Fruit fly (Drosophila melanogaster) whole organism, prepupa: ENCODE data around the gene nwk.

ENCODE experiments used
- Blimp-1 ChIP-seq: fragments of 200-800 bp; sonication (Bioruptor generic); optimal IDR thresholded peaks from 3 replicates; lab custom pipeline; 2017; ENCODE audit warnings: missing biosample characterization, missing genetic modification characterization, mild to moderate bottlenecking, moderate library complexity, missing genetic modification reagents
- CG10669 ChIP-seq: fragments of 200-800 bp; sonication (Bioruptor generic); optimal IDR thresholded peaks from 3 replicates; lab custom pipeline; 2018; ENCODE audit warnings: missing biosample characterization, mild to moderate bottlenecking, missing genetic modification characterization, moderate library complexity
- CG11294 ChIP-seq: fragments of 200-800 bp; sonication (Bioruptor generic); IDR thresholded peaks from 2 replicates; pipeline ENCODE4 v1.3.6; 2022; ENCODE audit warnings: missing biosample characterization, missing genetic modification characterization
- CG11902 ChIP-seq: fragments of 200-800 bp; sonication (Bioruptor generic); optimal IDR thresholded peaks from 3 replicates; lab custom pipeline; 2016; ENCODE audit warnings: missing biosample characterization, missing genetic modification characterization
- CG15336 ChIP-seq: fragments of 200-800 bp; sonication (Bioruptor generic); IDR thresholded peaks from 2 replicates; pipeline ENCODE4 v1.3.6; 2022; ENCODE audit warnings: missing biosample characterization, missing genetic modification characterization
- CG1621 ChIP-seq: fragments of 200-800 bp; sonication (Bioruptor generic); optimal IDR thresholded peaks from 3 replicates; lab custom pipeline; 2018; ENCODE audit warnings: missing biosample characterization, mild to moderate bottlenecking, missing genetic modification characterization
- CG16779 ChIP-seq: fragments of 200-800 bp; sonication (Bioruptor generic); optimal IDR thresholded peaks from 3 replicates; lab custom pipeline; 2017; ENCODE audit warnings: missing biosample characterization, mild to moderate bottlenecking, missing genetic modification characterization
- CG3032 ChIP-seq: fragments of 200-800 bp; optimal IDR thresholded peaks from 2 replicates; lab custom pipeline; 2019; ENCODE audit warnings: missing biosample characterization, mild to moderate bottlenecking, missing genetic modification characterization, moderate library complexity
- CG31627 ChIP-seq: fragments of 200-800 bp; sonication (Bioruptor generic); optimal IDR thresholded peaks from 3 replicates; lab custom pipeline; 2016; ENCODE audit warnings: missing biosample characterization, missing genetic modification characterization
- CG32006 ChIP-seq: fragments of 200-800 bp; sonication (Bioruptor generic); optimal IDR thresholded peaks from 3 replicates; lab custom pipeline; 2017; ENCODE audit warnings: missing biosample characterization, mild to moderate bottlenecking, missing genetic modification characterization
- CG34406 ChIP-seq: fragments of 200-800 bp; sonication (Bioruptor generic); optimal IDR thresholded peaks from 3 replicates; lab custom pipeline; 2016; ENCODE audit warnings: missing biosample characterization, missing genetic modification characterization
- CG3919 ChIP-seq: fragments of 200-800 bp; sonication (Bioruptor generic); optimal IDR thresholded peaks from 3 replicates; lab custom pipeline; 2016; ENCODE audit warnings: missing biosample characterization, missing genetic modification characterization
- CG4318 ChIP-seq: fragments of 200-800 bp; sonication (Bioruptor generic); optimal IDR thresholded peaks from 3 replicates; lab custom pipeline; 2017; ENCODE audit warnings: missing biosample characterization, mild to moderate bottlenecking, missing genetic modification characterization
- CG6792 ChIP-seq: fragments of 200-800 bp; sonication (Bioruptor generic); optimal IDR thresholded peaks from 3 replicates; lab custom pipeline; 2016; ENCODE audit warnings: missing biosample characterization, missing genetic modification characterization
- CG6808 ChIP-seq: fragments of 200-800 bp; sonication (Bioruptor generic); optimal IDR thresholded peaks from 3 replicates; lab custom pipeline; 2017; ENCODE audit warnings: missing biosample characterization, missing genetic modification characterization, mild to moderate bottlenecking, moderate library complexity, missing genetic modification reagents
- CG6854 ChIP-seq: fragments of 200-800 bp; sonication (Bioruptor generic); optimal IDR thresholded peaks from 2 replicates; lab custom pipeline; 2017; ENCODE audit warnings: missing biosample characterization, mild to moderate bottlenecking, missing genetic modification characterization
- CG7368 ChIP-seq: fragments of 200-800 bp; sonication (Bioruptor generic); optimal IDR thresholded peaks from 3 replicates; lab custom pipeline; 2016; ENCODE audit warnings: missing biosample characterization, missing genetic modification characterization
- CG8632 ChIP-seq: fragments of 200-800 bp; sonication (Bioruptor generic); optimal IDR thresholded peaks from 3 replicates; lab custom pipeline; 2016; ENCODE audit warnings: missing biosample characterization, missing genetic modification characterization
- Eip75B ChIP-seq: fragments of 200-800 bp; sonication (Bioruptor generic); optimal IDR thresholded peaks from 3 replicates; lab custom pipeline; 2016; ENCODE audit warnings: missing biosample characterization, missing genetic modification characterization
- Eip78C ChIP-seq: fragments of 200-800 bp; sonication (Bioruptor generic); peaks from one replicate; lab custom pipeline; 2016; ENCODE audit warnings: missing biosample characterization, missing genetic modification characterization
- Ets21C ChIP-seq: fragments of 200-800 bp; sonication (Bioruptor generic); optimal IDR thresholded peaks from 3 replicates; lab custom pipeline; 2016; ENCODE audit warnings: missing biosample characterization, missing genetic modification characterization
- Ets96B ChIP-seq: fragments of 200-800 bp; optimal IDR thresholded peaks from 2 replicates; lab custom pipeline; 2019; ENCODE audit warnings: missing biosample characterization, mild to moderate bottlenecking, missing genetic modification characterization, moderate library complexity
- Gug ChIP-seq: fragments of 200-800 bp; sonication (Bioruptor generic); IDR thresholded peaks from 2 replicates; pipeline ENCODE4 v1.3.6; 2022; ENCODE audit warnings: missing biosample characterization, missing genetic modification characterization
- Hr38 ChIP-seq: sonication (Bioruptor generic); optimal IDR thresholded peaks from 2 replicates; lab custom pipeline; 2016; ENCODE audit warnings: missing biosample characterization, missing genetic modification characterization
- Hr39 ChIP-seq: fragments of 200-800 bp; sonication (Bioruptor generic); optimal IDR thresholded peaks from 2 replicates; lab custom pipeline; 2016; ENCODE audit warnings: missing biosample characterization, missing genetic modification characterization
- Hr4 ChIP-seq: fragments of 200-800 bp; sonication (Bioruptor generic); optimal IDR thresholded peaks from 3 replicates; lab custom pipeline; 2016; ENCODE audit warnings: missing biosample characterization, missing genetic modification characterization
- Met ChIP-seq: fragments of 200-800 bp; sonication (Bioruptor generic); optimal IDR thresholded peaks from 3 replicates; lab custom pipeline; 2016; ENCODE audit warnings: missing biosample characterization, missing genetic modification characterization
- OdsH ChIP-seq: fragments of 200-800 bp; sonication (Bioruptor generic); optimal IDR thresholded peaks from 3 replicates; lab custom pipeline; 2016; ENCODE audit warnings: missing biosample characterization, missing genetic modification characterization
- Smox ChIP-seq: fragments of 200-800 bp; sonication (Bioruptor generic); optimal IDR thresholded peaks from 3 replicates; lab custom pipeline; 2016; ENCODE audit warnings: missing biosample characterization, missing genetic modification characterization
- Sox102F ChIP-seq: fragments of 200-800 bp; sonication (Bioruptor generic); optimal IDR thresholded peaks from 2 replicates; lab custom pipeline; 2016; ENCODE audit warnings: missing biosample characterization, mild to moderate bottlenecking, missing genetic modification characterization
- Sox14 ChIP-seq: fragments of 200-800 bp; sonication (Bioruptor generic); optimal IDR thresholded peaks from 3 replicates; lab custom pipeline; 2016; ENCODE audit warnings: missing biosample characterization, missing genetic modification characterization
- Sox15 ChIP-seq: fragments of 200-800 bp; sonication (Bioruptor generic); optimal IDR thresholded peaks from 3 replicates; lab custom pipeline; 2016; ENCODE audit warnings: missing biosample characterization, missing genetic modification characterization
- achi ChIP-seq: fragments of 200-800 bp; sonication (Bioruptor generic); optimal IDR thresholded peaks from 3 replicates; lab custom pipeline; 2016; ENCODE audit warnings: missing biosample characterization, missing genetic modification characterization
- acj6 ChIP-seq: fragments of 200-800 bp; sonication (Bioruptor generic); optimal IDR thresholded peaks from 3 replicates; lab custom pipeline; 2016; ENCODE audit warnings: missing biosample characterization, missing genetic modification characterization
- cyc ChIP-seq: fragments of 200-800 bp; sonication (Bioruptor generic); optimal IDR thresholded peaks from 3 replicates; lab custom pipeline; 2016; ENCODE audit warnings: missing biosample characterization, missing genetic modification characterization
- dac ChIP-seq: fragments of 200-800 bp; sonication (Bioruptor generic); optimal IDR thresholded peaks from 2 replicates; lab custom pipeline; 2017; ENCODE audit warnings: missing biosample characterization, mild to moderate bottlenecking, missing genetic modification characterization
- dsx ChIP-seq: fragments of 200-800 bp; optimal IDR thresholded peaks from 3 replicates; lab custom pipeline; 2019; ENCODE audit warnings: missing biosample characterization, mild to moderate bottlenecking, missing genetic modification characterization, moderate library complexity; ENCODE audit not compliant: poor library complexity, severe bottlenecking
- esn ChIP-seq: fragments of 200-800 bp; sonication (Bioruptor generic); optimal IDR thresholded peaks from 2 replicates; lab custom pipeline; 2016; ENCODE audit warnings: missing biosample characterization, mild to moderate bottlenecking, missing genetic modification characterization, moderate library complexity
- lz ChIP-seq: fragments of 200-800 bp; sonication (Bioruptor generic); optimal IDR thresholded peaks from 3 replicates; lab custom pipeline; 2016; ENCODE audit warnings: missing biosample characterization, missing genetic modification characterization
- pdm3 ChIP-seq: fragments of 200-800 bp; sonication (Bioruptor generic); optimal IDR thresholded peaks from 3 replicates; lab custom pipeline; 2016; ENCODE audit warnings: missing biosample characterization, missing genetic modification characterization
- salr ChIP-seq, 2 experiments: fragments of 200-800 bp; sonication (Bioruptor generic); optimal IDR thresholded peaks; 3 replicates each; lab custom pipeline; 2016 to 2018; ENCODE audit warnings: missing biosample characterization in 2 of 2, missing genetic modification characterization in 2 of 2, mild to moderate bottlenecking in 1 of 2
- ss ChIP-seq, 2 experiments: fragments of 200-800 bp; sonication (Bioruptor generic); optimal IDR thresholded peaks; 2 replicates in 1 of 2; 3 replicates in 1 of 2; lab custom pipeline; 2017 to 2018; ENCODE audit warnings: mild to moderate bottlenecking in 2 of 2, missing biosample characterization in 2 of 2, missing genetic modification characterization in 2 of 2, moderate library complexity in 1 of 2
- topi ChIP-seq: fragments of 200-800 bp; sonication (Bioruptor generic); optimal IDR thresholded peaks from 3 replicates; lab custom pipeline; 2016; ENCODE audit warnings: missing biosample characterization, missing genetic modification characterization

The nwk gene

DNA sequence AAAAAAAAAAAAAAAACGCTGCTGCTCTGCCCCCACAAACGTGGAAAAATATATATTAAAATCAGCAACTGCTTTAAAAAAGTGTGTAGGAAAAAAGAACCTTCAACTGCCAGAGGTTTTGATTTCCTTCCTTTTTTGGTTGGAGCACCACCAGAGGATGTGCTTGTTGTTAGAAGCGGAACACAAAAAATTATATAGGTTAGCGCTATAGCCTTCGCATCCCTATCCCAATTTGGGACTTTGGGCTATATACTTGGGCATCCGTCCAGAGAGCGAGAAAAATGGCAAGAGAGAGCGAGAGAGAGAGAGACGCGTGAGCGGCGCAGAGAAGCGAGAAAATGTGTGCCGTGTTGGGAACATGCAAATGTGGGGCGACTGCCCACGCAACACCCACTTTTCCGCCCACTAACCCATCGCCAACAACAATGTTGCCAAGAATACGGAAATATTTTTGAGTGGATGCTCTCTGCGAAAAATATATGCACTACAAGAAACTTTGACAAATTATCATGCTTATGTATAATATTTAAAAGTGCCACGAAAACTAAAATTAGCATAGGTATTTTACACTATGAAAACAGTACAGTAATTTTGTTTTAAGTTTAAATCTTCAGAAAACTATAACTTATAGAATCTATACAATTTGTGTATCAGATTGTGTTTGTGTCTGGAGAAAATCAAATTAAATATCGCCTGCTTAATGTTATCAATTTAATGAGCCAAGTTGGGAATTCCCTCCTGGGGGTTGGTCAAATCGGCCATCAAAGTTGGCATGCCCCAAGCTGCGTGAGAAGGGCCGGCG, 10.6 kb upstream of the nwk start (continued):
- TF ChIP-seq CG11902 (GFP tag; lab: Kevin White, UChicago) = no peak
- peak; percentile 43 for TF ChIP-seq CG3032
- TF ChIP-seq Eip75B (GFP tag; lab: Kevin White, UChicago) = peak; percentile 21
- TF ChIP-seq CG16779 (tag; lab: Kevin White, UChicago) = peak; percentile 18
- no peak for TF ChIP-seq Blimp-1
- TF ChIP-seq lz (GFP tag; lab: Kevin White, UChicago) = no peak
- TF ChIP-seq pdm3 (GFP tag; lab: Kevin White, UChicago) = peak; percentile 14
- TF ChIP-seq dsx (GFP tag; lab: Kevin White, UChicago) = peak; percentile 27
- TF ChIP-seq ss (GFP tag; optimal IDR thresholded peaks at IDR 0.05; lab: Kevin White, UChicago) = peak in 1 of 2 experiments; percentile 17
- peak; percentile 11 for TF ChIP-seq Ets21C (GFP tag; lab: Kevin White, UChicago)
- TF ChIP-seq salr (GFP tag; optimal IDR thresholded peaks at IDR 0.05; lab: Kevin White, UChicago) = no peak
- TF ChIP-seq CG34406 (GFP tag; lab: Kevin White, UChicago) = no peak
- TF ChIP-seq dac (GFP tag; lab: Kevin White, UChicago) = peak; percentile 26
- TF ChIP-seq OdsH (GFP tag; lab: Kevin White, UChicago) = peak; percentile 19
- peak; percentile 65 for TF ChIP-seq Hr4 (GFP tag; lab: Kevin White, UChicago)
- TF ChIP-seq CG6792 (GFP tag; lab: Kevin White, UChicago) = peak; percentile 11
- TF ChIP-seq Sox14 = peak; percentile 11
- no peak for TF ChIP-seq Gug (GFP tag; lab: Robert Waterston, UW)
- no peak for TF ChIP-seq Smox (GFP tag; lab: Kevin White, UChicago)
- peak; percentile 2 for TF ChIP-seq Hr39 (GFP tag; lab: Kevin White, UChicago)
- TF ChIP-seq cyc (GFP tag; lab: Kevin White, UChicago) = peak; percentile 9
- TF ChIP-seq Sox102F (GFP tag; lab: Kevin White, UChicago) = no peak

DNA sequence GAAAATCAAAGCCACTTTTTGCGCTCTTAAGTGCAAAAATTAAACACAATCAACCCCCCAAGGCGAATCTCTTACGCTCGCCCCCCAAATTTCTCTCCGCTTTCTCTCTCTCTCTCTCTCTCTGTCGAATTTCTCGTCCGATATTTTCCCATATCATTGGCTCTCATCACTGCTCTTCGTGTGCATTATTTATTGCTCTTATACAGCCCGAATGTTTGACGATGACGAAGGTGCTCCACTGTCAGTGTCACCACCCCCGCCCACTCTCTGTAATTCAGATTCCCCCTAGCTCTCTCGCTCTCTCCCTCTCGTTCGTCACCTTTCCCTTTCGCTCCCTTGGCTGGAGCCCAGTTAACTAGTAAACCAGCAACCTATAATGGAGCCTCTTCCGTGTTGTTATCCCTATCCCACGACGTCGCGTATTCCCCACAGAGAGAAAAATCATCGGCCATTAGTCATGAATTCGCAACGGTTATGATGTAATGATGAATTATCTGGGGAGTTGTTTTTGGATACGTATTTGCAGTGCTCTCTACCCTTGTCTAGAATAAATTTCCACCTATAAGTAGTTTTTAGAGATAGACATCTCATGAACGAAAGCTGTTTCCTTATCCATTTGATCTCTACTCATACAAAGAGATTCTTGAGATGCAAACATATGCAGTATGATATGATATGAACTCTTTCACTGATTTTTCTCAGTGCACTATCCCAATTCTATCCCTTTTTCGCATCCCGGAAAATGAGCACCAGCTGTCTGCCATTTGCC, 9.8 kb upstream of the nwk start:
- TF ChIP-seq CG6792 (GFP tag; lab: Kevin White, UChicago) (no peak), Sox15 (GFP tag; lab: Kevin White, UChicago) (no peak), Hr38 (GFP tag; lab: Kevin White, UChicago) (no peak), Hr39 (GFP tag; lab: Kevin White, UChicago) (peak; percentile 3), OdsH (GFP tag; lab: Kevin White, UChicago) (peak; percentile 34), CG3032 (no peak), Gug (GFP tag; lab: Robert Waterston, UW) (no peak), Sox102F (GFP tag; lab: Kevin White, UChicago) (peak; percentile 1), achi (GFP tag; lab: Kevin White, UChicago) (peak; percentile 7), CG11294 (no peak), CG10669 (GFP tag; lab: Kevin White, UChicago) (peak; percentile 21), CG4318 (GFP tag; lab: Kevin White, UChicago) (peak; percentile 44), CG1621 (no peak), Met (GFP tag; lab: Kevin White, UChicago) (no peak), CG7368 (GFP tag; lab: Kevin White, UChicago) (no peak), CG31627 (GFP tag; lab: Kevin White, UChicago) (no peak), ss (GFP tag; optimal IDR thresholded peaks at IDR 0.05; lab: Kevin White, UChicago) (peak in 1 of 2 experiments; percentile 0), dsx (GFP tag; lab: Kevin White, UChicago) (no peak), CG8632 (GFP tag; lab: Kevin White, UChicago) (no peak), CG32006 (GFP tag; lab: Kevin White, UChicago) (peak; percentile 75), Smox (GFP tag; lab: Kevin White, UChicago) (no peak), esn (GFP tag; lab: Kevin White, UChicago) (no peak), acj6 (GFP tag; lab: Kevin White, UChicago) (peak; percentile 11), Eip78C (peak; percentile 74), CG3919 (peak; percentile 17), CG15336 (peak; percentile 36; the same call in 1 of the 2 replicates), topi (GFP tag; lab: Kevin White, UChicago) (no peak), pdm3 (GFP tag; lab: Kevin White, UChicago) (peak; percentile 24), lz (GFP tag; lab: Kevin White, UChicago) (no peak), Ets96B (peak; percentile 24), Hr4 (GFP tag; lab: Kevin White, UChicago) (peak; percentile 60), cyc (GFP tag; lab: Kevin White, UChicago) (no peak), CG6808 (GFP tag; lab: Kevin White, UChicago) (no peak), CG6854 (no peak), Ets21C (GFP tag; lab: Kevin White, UChicago) (no peak), CG34406 (GFP tag; lab: Kevin White, UChicago) (no peak), Blimp-1 (no peak)
